Worm (Caenorhabditis elegans) whole organism, L2 larva: ENCODE measurements around the gene srx-50.

Experiments
- C34F6.9 ChIP-seq: fragments of 150-350 bp; optimal IDR thresholded peaks from 2 replicates; lab custom pipeline; 2014; ENCODE audit warnings: missing biosample characterization, missing genetic modification characterization
- F13H6.1 ChIP-seq: sonication (generic microtip); optimal IDR thresholded peaks from 2 replicates; lab custom pipeline; 2016; ENCODE audit warnings: missing genetic modification characterization, missing compliant biosample characterization
- R02D3.7 ChIP-seq: fragments of 150-350 bp; optimal IDR thresholded peaks from 2 replicates; lab custom pipeline; 2014; ENCODE audit warnings: missing biosample characterization, missing genetic modification characterization
- Y55F3AM.14 ChIP-seq: fragments of 200-800 bp; sonication (Bioruptor generic); optimal IDR thresholded peaks from 2 replicates; lab custom pipeline; 2018; ENCODE audit warnings: mild to moderate bottlenecking, missing genetic modification characterization, missing compliant biosample characterization
- ZK546.5 ChIP-seq: sonication (generic microtip); optimal IDR thresholded peaks from 2 replicates; lab custom pipeline; 2017; ENCODE audit warnings: missing biosample characterization, missing genetic modification characterization
- aly-2 ChIP-seq: fragments of 150-350 bp; optimal IDR thresholded peaks from 2 replicates; lab custom pipeline; 2014; ENCODE audit warnings: missing biosample characterization, missing genetic modification characterization
- ama-1 ChIP-seq: fragments of 150-350 bp; optimal IDR thresholded peaks from 2 replicates; lab custom pipeline; 2018; ENCODE audit warnings: inconsistent platforms
- blmp-1 ChIP-seq: sonication (generic microtip); optimal IDR thresholded peaks from 2 replicates; lab custom pipeline; 2017; ENCODE audit warnings: missing genetic modification characterization, mild to moderate bottlenecking, missing compliant biosample characterization, antibody characterized with exemption, moderate library complexity; ENCODE audit not compliant: insufficient read depth
- ceh-82 ChIP-seq: fragments of 150-350 bp; optimal IDR thresholded peaks from 2 replicates; lab custom pipeline; 2014; ENCODE audit warnings: missing biosample characterization, missing genetic modification characterization
- crh-2 ChIP-seq: sonication (generic microtip); optimal IDR thresholded peaks from 2 replicates; lab custom pipeline; 2017; ENCODE audit warnings: missing biosample characterization, missing genetic modification characterization
- elt-1 ChIP-seq: fragments of 150-350 bp; optimal IDR thresholded peaks from 2 replicates; lab custom pipeline; 2014; ENCODE audit warnings: missing biosample characterization, missing genetic modification characterization
- fos-1 ChIP-seq: fragments of 150-350 bp; optimal IDR thresholded peaks from 2 replicates; lab custom pipeline; 2014; ENCODE audit warnings: missing biosample characterization, missing genetic modification characterization
- gmeb-1 ChIP-seq: fragments of 150-350 bp; optimal IDR thresholded peaks from 2 replicates; lab custom pipeline; 2014; ENCODE audit warnings: missing biosample characterization, missing genetic modification characterization
- lin-39 ChIP-seq: fragments of 150-350 bp; optimal IDR thresholded peaks from 2 replicates; lab custom pipeline; 2014; ENCODE audit warnings: missing biosample characterization, missing genetic modification reagents, missing genetic modification characterization
- lsy-2 ChIP-seq, 2 experiments: fragments of 150-350 bp in 1 of 2; sonication (generic microtip) in 1 of 2; optimal IDR thresholded peaks; 2 replicates each; lab custom pipeline; 2014 to 2017; ENCODE audit warnings: missing biosample characterization in 2 of 2, missing genetic modification characterization in 2 of 2
- mab-5 ChIP-seq: fragments of 150-350 bp; optimal IDR thresholded peaks from 2 replicates; lab custom pipeline; 2014; ENCODE audit warnings: missing biosample characterization, missing genetic modification characterization
- nhr-10 ChIP-seq: sonication (generic microtip); optimal IDR thresholded peaks from 2 replicates; lab custom pipeline; 2017; ENCODE audit warnings: missing biosample characterization, missing genetic modification characterization
- nhr-11 ChIP-seq: fragments of 150-350 bp; optimal IDR thresholded peaks from 2 replicates; lab custom pipeline; 2014; ENCODE audit warnings: missing biosample characterization, missing genetic modification characterization
- nhr-129 ChIP-seq: fragments of 150-350 bp; optimal IDR thresholded peaks from 2 replicates; lab custom pipeline; 2014; ENCODE audit warnings: missing biosample characterization, missing genetic modification characterization
- nhr-21 ChIP-seq: fragments of 150-350 bp; optimal IDR thresholded peaks from 2 replicates; lab custom pipeline; 2014; ENCODE audit warnings: missing biosample characterization, missing genetic modification characterization
- nhr-237 ChIP-seq: fragments of 150-350 bp; optimal IDR thresholded peaks from 2 replicates; lab custom pipeline; 2014; ENCODE audit warnings: missing biosample characterization, missing genetic modification characterization
- nhr-25 ChIP-seq: fragments of 150-350 bp; sonication (generic microtip); optimal IDR thresholded peaks from 3 replicates; lab custom pipeline; 2014; ENCODE audit warnings: missing biosample characterization, missing genetic modification characterization
- nhr-6 ChIP-seq: fragments of 150-350 bp; optimal IDR thresholded peaks from 2 replicates; lab custom pipeline; 2014; ENCODE audit warnings: missing biosample characterization, missing genetic modification characterization
- nhr-77 ChIP-seq: fragments of 150-350 bp; optimal IDR thresholded peaks from 2 replicates; lab custom pipeline; 2014; ENCODE audit warnings: missing biosample characterization, missing genetic modification characterization
- sem-4 ChIP-seq: fragments of 150-350 bp; optimal IDR thresholded peaks from 2 replicates; lab custom pipeline; 2014; ENCODE audit warnings: missing biosample characterization, missing genetic modification reagents, missing genetic modification characterization
- skn-1 ChIP-seq: sonication (generic microtip); optimal IDR thresholded peaks from 2 replicates; lab custom pipeline; 2017; ENCODE audit warnings: missing biosample characterization, missing genetic modification characterization
- sma-3 ChIP-seq: sonication (generic microtip); optimal IDR thresholded peaks from 2 replicates; lab custom pipeline; 2016; ENCODE audit warnings: missing genetic modification reagents, missing genetic modification characterization, missing compliant biosample characterization
- sma-9 ChIP-seq, 2 experiments: fragments of 150-350 bp in 1 of 2; sonication (generic microtip) in 1 of 2; optimal IDR thresholded peaks; 2 replicates each; lab custom pipeline; 2014 to 2016; ENCODE audit warnings: missing genetic modification characterization in 2 of 2, mild to moderate bottlenecking in 1 of 2, missing biosample characterization in 1 of 2, missing compliant biosample characterization in 1 of 2, missing genetic modification reagents in 1 of 2, moderate library complexity in 1 of 2
- snpc-4 ChIP-seq: fragments of 150-350 bp; optimal IDR thresholded peaks from 2 replicates; lab custom pipeline; 2014; ENCODE audit warnings: missing biosample characterization, missing genetic modification characterization
- unc-55 ChIP-seq: fragments of 150-350 bp; sonication (generic microtip); optimal IDR thresholded peaks from 3 replicates; lab custom pipeline; 2014; ENCODE audit warnings: missing biosample characterization, missing genetic modification reagents, missing genetic modification characterization
- ztf-1 ChIP-seq: fragments of 200-800 bp; sonication (Bioruptor generic); conservative IDR thresholded peaks from 2 replicates; pipeline ENCODE4 v1.3.6; 2022; ENCODE audit warnings: missing genetic modification characterization, missing compliant biosample characterization
- ztf-11 ChIP-seq: sonication (generic microtip); optimal IDR thresholded peaks from 2 replicates; lab custom pipeline; 2017; ENCODE audit warnings: missing biosample characterization, missing genetic modification characterization
- ztf-4 ChIP-seq: fragments of 150-350 bp; optimal IDR thresholded peaks from 2 replicates; lab custom pipeline; 2014; ENCODE audit warnings: missing biosample characterization, missing genetic modification characterization

srx-50 gene

ce11 chrIV:7012214-7012613, 45.6 kb upstream of the srx-50 start:
- TF ChIP-seq sem-4 (tag; lab: Kevin White, UChicago) (no peak), Y55F3AM.14 (GFP tag; lab: Kevin White, UChicago) (no peak), ZK546.5 (tag; lab: Kevin White, UChicago) (no peak), ztf-4 (no peak), nhr-129 (tag; lab: Kevin White, UChicago) (no peak), lin-39 (tag; lab: Kevin White, UChicago) (no peak), gmeb-1 (no peak), sma-9 (GFP tag; optimal IDR thresholded peaks at IDR 0.05; lab: Kevin White, UChicago) (no peak), sma-9 (tag; optimal IDR thresholded peaks at IDR 0.05; lab: Kevin White, UChicago) (no peak), mab-5 (tag; lab: Kevin White, UChicago) (no peak), elt-1 (tag; lab: Kevin White, UChicago) (no peak), ztf-11 (tag; lab: Kevin White, UChicago) (no peak), nhr-25 (tag; lab: Kevin White, UChicago) (no peak), unc-55 (GFP tag; lab: Kevin White, UChicago) (no peak), ceh-82 (tag; lab: Kevin White, UChicago) (no peak), ztf-1 (GFP tag; lab: Robert Waterston, UW) (no peak), nhr-77 (tag; lab: Kevin White, UChicago) (no peak), snpc-4 (tag; lab: Kevin White, UChicago) (no peak), nhr-10 (no peak)

DNA sequence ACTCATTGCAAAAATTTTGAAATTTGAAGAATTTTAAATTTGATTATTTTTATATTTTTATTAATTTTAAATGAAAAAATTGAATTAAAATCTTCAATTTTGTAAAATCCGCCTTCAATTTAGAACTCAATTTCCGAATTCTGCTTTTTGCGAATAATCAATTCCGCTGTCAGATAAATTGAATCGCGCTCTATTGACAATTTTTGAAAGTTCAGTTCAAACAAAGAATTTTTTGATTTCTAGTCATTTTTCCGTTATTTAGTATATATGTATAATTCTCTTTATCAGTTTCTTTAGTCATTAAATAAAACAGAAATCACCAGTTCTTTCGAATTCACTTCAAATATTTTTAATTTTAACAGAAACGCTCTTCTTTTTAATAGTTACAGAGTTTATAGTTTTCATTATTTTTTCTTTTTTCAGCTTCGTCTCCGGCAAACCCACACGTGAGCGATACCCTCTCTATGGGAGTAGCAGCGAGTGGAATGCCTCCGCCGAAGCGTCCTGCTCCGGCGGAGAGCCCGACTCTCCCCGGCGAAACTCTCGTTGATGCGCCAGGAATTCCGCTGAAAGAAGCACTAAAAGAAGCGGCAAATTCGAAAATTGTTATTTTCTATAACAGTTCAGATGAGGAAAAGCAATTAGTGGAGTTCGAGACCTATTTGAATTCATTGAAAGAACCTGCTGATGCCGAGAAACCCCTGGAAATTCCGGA, 44.9 kb upstream of the srx-50 start:
- TF ChIP-seq ztf-11 (tag; lab: Kevin White, UChicago) (no peak), gmeb-1 (no peak), nhr-21 (tag; lab: Kevin White, UChicago) (no peak), lin-39 (tag; lab: Kevin White, UChicago) (no peak), F13H6.1 (tag; lab: Kevin White, UChicago) (no peak), aly-2 (tag; lab: Kevin White, UChicago) (no peak), elt-1 (tag; lab: Kevin White, UChicago) (no peak), R02D3.7 (no peak), unc-55 (GFP tag; lab: Kevin White, UChicago) (peak; percentile 42), blmp-1 (no peak), lsy-2 (tag; optimal IDR thresholded peaks at IDR 0.05; lab: Kevin White, UChicago) (no peak), nhr-129 (tag; lab: Kevin White, UChicago) (no peak), C34F6.9 (tag; lab: Kevin White, UChicago) (peak; percentile 42), ztf-4 (no peak), ama-1 (lab: Kevin White, UChicago) (no peak), nhr-237 (tag; lab: Kevin White, UChicago) (no peak), nhr-11 (tag; lab: Kevin White, UChicago) (no peak), fos-1 (tag; lab: Kevin White, UChicago) (peak; percentile 34), mab-5 (tag; lab: Kevin White, UChicago) (no peak), sma-3 (GFP tag; lab: Kevin White, UChicago) (no peak)

DNA sequence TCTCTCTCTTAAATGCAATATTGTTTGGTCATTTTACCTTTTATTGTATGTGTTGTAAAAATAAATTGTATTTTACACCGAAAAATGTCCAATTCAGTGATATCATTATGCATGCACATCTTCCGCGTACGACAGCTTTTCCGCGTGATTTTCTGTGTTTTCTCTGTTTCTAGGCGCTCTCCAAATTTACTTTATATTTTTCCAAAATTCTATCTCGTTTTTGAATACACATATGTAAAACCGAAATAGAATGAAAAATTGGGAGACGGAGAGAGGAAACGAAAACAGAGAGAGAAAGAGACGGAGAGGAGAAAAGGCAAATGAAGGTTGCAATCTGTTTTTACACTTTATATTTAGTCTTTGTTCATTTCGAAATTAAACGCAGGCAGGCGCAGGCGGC, 41.3 kb upstream of the srx-50 start:
- TF ChIP-seq lsy-2 (tag; optimal IDR thresholded peaks at IDR 0.05; lab: Kevin White, UChicago) (peak in 1 of 2 experiments; percentile 63), ZK546.5 (tag; lab: Kevin White, UChicago) (no peak), nhr-129 (tag; lab: Kevin White, UChicago) (peak; percentile 64), skn-1 (tag; lab: Kevin White, UChicago) (peak; percentile 16), nhr-6 (no peak), Y55F3AM.14 (GFP tag; lab: Kevin White, UChicago) (no peak), crh-2 (tag; lab: Kevin White, UChicago) (peak; percentile 58), F13H6.1 (tag; lab: Kevin White, UChicago) (peak; percentile 22), nhr-237 (tag; lab: Kevin White, UChicago) (no peak), gmeb-1 (peak; percentile 24), C34F6.9 (tag; lab: Kevin White, UChicago) (peak; percentile 88), unc-55 (GFP tag; lab: Kevin White, UChicago) (peak; percentile 71), sma-9 (GFP tag; optimal IDR thresholded peaks at IDR 0.05; lab: Kevin White, UChicago) (peak; percentile 77), sma-9 (tag; optimal IDR thresholded peaks at IDR 0.05; lab: Kevin White, UChicago) (no peak), nhr-25 (tag; lab: Kevin White, UChicago) (peak; percentile 63), ama-1 (lab: Kevin White, UChicago) (peak; percentile 2)
